Fruit fly (Drosophila melanogaster): Measurements from ENCODE around the gene bai.

DNA sequence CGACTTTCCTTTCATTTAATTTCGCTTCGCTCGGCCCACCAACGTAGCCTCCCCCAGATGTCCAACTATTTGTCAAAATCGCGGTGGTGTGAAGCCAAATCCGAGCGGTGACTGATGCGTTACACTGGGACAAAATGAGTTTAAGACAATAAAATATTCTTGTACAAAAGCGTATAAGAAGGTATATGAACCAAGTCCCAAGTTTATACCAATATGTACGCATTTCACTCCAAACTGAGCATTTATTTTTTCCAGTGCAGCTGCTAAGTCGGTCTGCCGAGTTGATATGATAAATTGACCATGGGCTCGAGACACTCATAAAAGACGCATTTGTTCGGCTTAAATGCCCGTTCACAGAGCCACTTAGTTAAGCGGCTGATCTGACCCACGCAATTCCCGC is 34.4 kb upstream of the bai start:
- TF ChIP-seq CG15710 (tag; optimal IDR thresholded peaks at IDR 0.05) (peak; percentile 2), D1 (tag; optimal IDR thresholded peaks at IDR 0.05) (no peak), CG9948 (tag; optimal IDR thresholded peaks at IDR 0.05) (peak; percentile 24), CG10348 (GFP tag; IDR thresholded peaks at IDR 0.05) (no peak), CG4496 (GFP tag; IDR thresholded peaks at IDR 0.05) (peak; percentile 70), Pif1A (GFP tag; optimal IDR thresholded peaks at IDR 0.05) (peak; percentile 57), gl (tag; optimal IDR thresholded peaks at IDR 0.05) (no peak), CG17806 (tag; optimal IDR thresholded peaks at IDR 0.05) (peak; percentile 38), Snoo (tag; optimal IDR thresholded peaks at IDR 0.05) (no peak)
